Worm (Caenorhabditis elegans): ENCODE measurements around the gene marb-1.

ce11 chrIV:12165432-12166078 is 43.3 kb downstream of the marb-1 start:
- TF ChIP-seq fkh-10 (GFP tag; optimal IDR thresholded peaks at IDR 0.05) (no peak), hpl-2 (GFP tag; optimal IDR thresholded peaks at IDR 0.05) (no peak), zag-1 (tag; optimal IDR thresholded peaks at IDR 0.05) (no peak), mef-2 (tag; optimal IDR thresholded peaks at IDR 0.05) (no peak), sup-37 (GFP tag; optimal IDR thresholded peaks at IDR 0.05) (no peak), grh-1 (GFP tag; IDR thresholded peaks at IDR 0.05) (no peak), zip-4 (GFP tag; optimal IDR thresholded peaks at IDR 0.05) (no peak), lsy-2 (tag; optimal IDR thresholded peaks at IDR 0.05) (no peak)

Data from whole organism, L1 larva.